Worm (Caenorhabditis elegans): ENCODE measurements around the gene grl-29.

DNA sequence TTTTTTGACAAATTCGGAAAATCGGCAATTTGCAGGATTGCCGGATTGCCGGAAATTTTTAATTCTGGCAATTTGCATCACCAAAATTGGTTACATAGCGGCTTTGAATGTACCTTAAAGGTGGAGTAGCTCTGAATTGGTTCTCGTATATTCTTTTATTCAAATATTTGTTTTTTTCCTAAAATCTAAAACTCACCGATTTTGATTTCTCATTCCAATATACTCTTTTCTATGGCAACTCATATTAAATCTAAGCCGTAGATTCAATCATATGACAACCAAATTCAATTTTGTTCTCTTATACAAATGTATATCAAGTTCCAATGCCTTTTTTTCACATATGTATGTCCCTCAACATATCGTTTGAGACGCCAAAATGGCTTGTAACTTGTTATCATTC is 5.5 kb downstream of the grl-29 start, which contains the start of gene sri-21:
- TF ChIP-seq efl-1 (GFP tag; optimal IDR thresholded peaks at IDR 0.05) = no peak
- no peak for TF ChIP-seq pha-4 (tag; optimal IDR thresholded peaks at IDR 0.05)
- TF ChIP-seq sptf-2 (GFP tag; optimal IDR thresholded peaks at IDR 0.05) = no peak
- TF ChIP-seq sdz-38 (tag; optimal IDR thresholded peaks at IDR 0.05) = no peak
- no peak for TF ChIP-seq snpc-4 (GFP tag; optimal IDR thresholded peaks at IDR 0.05)
- TF ChIP-seq snpc-4 (tag; optimal IDR thresholded peaks at IDR 0.05) = no peak
- no peak for TF ChIP-seq lin-40 (tag; optimal IDR thresholded peaks at IDR 0.05)
- no peak for TF ChIP-seq fkh-3 (tag; optimal IDR thresholded peaks at IDR 0.05)
- TF ChIP-seq bed-1 (GFP tag; IDR thresholded peaks at IDR 0.05) = no peak
- TF ChIP-seq unc-130 (GFP tag; optimal IDR thresholded peaks at IDR 0.05) = no peak

Data from whole organism, young adult.